Fruit fly (Drosophila melanogaster) whole organism, prepupa: ENCODE measurements around the gene CG14777.

Experiments
- CG11902 ChIP-seq: fragments of 200-800 bp; sonication (Bioruptor generic); optimal IDR thresholded peaks from 3 replicates; lab custom pipeline; 2016; ENCODE audit warnings: missing biosample characterization, missing genetic modification characterization
- CG15336 ChIP-seq: fragments of 200-800 bp; sonication (Bioruptor generic); IDR thresholded peaks from 2 replicates; pipeline ENCODE4 v1.3.6; 2022; ENCODE audit warnings: missing biosample characterization, missing genetic modification characterization
- CG32006 ChIP-seq: fragments of 200-800 bp; sonication (Bioruptor generic); optimal IDR thresholded peaks from 3 replicates; lab custom pipeline; 2017; ENCODE audit warnings: missing biosample characterization, mild to moderate bottlenecking, missing genetic modification characterization
- CG6163 ChIP-seq: fragments of 200-800 bp; sonication (Bioruptor generic); IDR thresholded peaks from 3 replicates; pipeline ENCODE4 v1.3.6; 2022; ENCODE audit warnings: missing biosample characterization, missing genetic modification characterization
- Ets21C ChIP-seq: fragments of 200-800 bp; sonication (Bioruptor generic); optimal IDR thresholded peaks from 3 replicates; lab custom pipeline; 2016; ENCODE audit warnings: missing biosample characterization, missing genetic modification characterization
- net ChIP-seq: fragments of 200-800 bp; sonication (Bioruptor generic); optimal IDR thresholded peaks from 3 replicates; lab custom pipeline; 2016; ENCODE audit warnings: missing biosample characterization, missing genetic modification characterization
- pdm3 ChIP-seq: fragments of 200-800 bp; sonication (Bioruptor generic); optimal IDR thresholded peaks from 3 replicates; lab custom pipeline; 2016; ENCODE audit warnings: missing biosample characterization, missing genetic modification characterization

- TF ChIP-seq CG6163 (no peak), CG11902 (GFP tag; lab: Kevin White, UChicago) (no peak), pdm3 (GFP tag; lab: Kevin White, UChicago) (no peak), CG32006 (GFP tag; lab: Kevin White, UChicago) (no peak), net (GFP tag; lab: Kevin White, UChicago) (no peak), CG15336 (GFP tag; lab: Robert Waterston, UW) (no peak), Ets21C (GFP tag; lab: Kevin White, UChicago) (no peak)
Measured at dm6 chrX:1512753-1513226, 46.9 kb downstream of the CG14777 start, which contains the start of gene CG14795.
